Worm (Caenorhabditis elegans): ENCODE measurements around the gene pptr-1.
"Not testable (repeated sequence)": the region's sequence is repeated elsewhere in the genome, so short reads cannot be mapped to it uniquely, and the experiment has no call there.

pptr-1 gene

DNA sequence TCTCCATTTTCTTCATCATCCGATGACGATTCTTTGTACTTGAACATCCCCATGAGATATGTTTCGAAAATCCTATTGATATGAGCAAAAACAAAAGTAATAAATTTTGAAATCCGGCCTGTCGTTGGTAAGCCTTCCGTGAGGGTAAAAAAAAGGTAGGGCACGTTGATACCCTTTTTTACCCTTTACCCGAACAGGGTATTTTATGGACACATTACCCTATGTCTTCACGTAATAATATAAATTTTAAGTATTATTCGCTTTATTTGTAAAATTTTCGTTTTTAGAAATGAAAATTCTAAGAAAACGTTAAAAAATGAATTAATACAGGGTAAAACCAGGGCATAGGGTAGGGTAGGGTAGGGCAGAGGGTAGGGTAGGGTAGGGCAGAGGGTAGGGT lies 26.4 kb downstream of the pptr-1 start, which contains the start of gene F13A7.7:
TSS of gene F13A7.7 (minus strand) at position 101 of the 400 bp plus-strand sequence.
- not testable (repeated sequence) for TF ChIP-seq W03F9.2, dao-5, him-1 (tag; optimal IDR thresholded peaks at IDR 0.05)

DNA sequence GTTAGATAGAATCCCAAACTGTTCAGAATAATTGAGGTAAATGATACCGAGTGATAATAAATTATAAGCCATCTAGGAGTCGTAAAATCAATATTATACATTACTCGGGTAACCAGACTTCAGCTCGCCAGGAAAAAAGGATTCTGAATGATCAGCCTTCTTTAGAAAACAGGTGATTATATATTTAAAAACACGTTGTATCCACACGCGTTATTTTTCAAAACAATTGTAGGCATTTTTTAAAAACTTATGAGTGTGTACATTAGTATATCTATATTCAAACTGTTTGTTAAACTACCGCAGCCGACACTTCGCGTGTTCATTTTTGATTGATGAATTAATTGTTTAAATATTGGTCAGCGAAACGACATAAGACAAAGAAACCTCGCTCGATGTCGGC lies 30.9 kb downstream of the pptr-1 start, which contains the start of gene sri-65:
TSS of gene sri-65 (minus strand) at position 101 of the 400 bp plus-strand sequence.
- TF ChIP-seq him-1 (tag; optimal IDR thresholded peaks at IDR 0.05) = no peak
- no peak for TF ChIP-seq W03F9.2 (tag; optimal IDR thresholded peaks at IDR 0.05)
- no peak for TF ChIP-seq dao-5 (tag; optimal IDR thresholded peaks at IDR 0.05)

DNA sequence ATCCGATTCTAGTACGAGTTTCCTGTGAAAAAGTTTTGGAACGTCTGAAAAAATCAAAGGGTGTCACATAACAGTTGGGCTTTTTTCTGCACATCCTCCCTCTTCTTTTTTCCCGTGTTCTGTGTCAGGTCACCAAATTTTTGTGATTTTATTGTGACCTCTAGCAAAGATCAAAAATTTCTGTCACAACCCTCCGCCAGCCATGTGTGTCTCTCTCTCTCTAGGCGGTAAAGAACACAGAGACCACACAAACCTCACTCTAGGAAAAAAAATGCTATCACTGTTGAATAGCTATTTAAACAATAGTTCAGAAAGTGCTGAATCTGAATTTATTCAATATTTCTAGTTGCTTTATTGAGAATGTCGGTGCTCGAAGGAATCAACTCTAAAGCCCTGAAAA lies 33.3 kb downstream of the pptr-1 start, which contains the start of gene gst-44:
TSS of gene gst-44 (plus strand) at position 237 of the 400 bp plus-strand sequence.
- no peak for TF ChIP-seq W03F9.2 (tag; optimal IDR thresholded peaks at IDR 0.05)
- TF ChIP-seq dao-5 (tag; optimal IDR thresholded peaks at IDR 0.05) = no peak
- TF ChIP-seq him-1 (tag; optimal IDR thresholded peaks at IDR 0.05) = no peak

DNA sequence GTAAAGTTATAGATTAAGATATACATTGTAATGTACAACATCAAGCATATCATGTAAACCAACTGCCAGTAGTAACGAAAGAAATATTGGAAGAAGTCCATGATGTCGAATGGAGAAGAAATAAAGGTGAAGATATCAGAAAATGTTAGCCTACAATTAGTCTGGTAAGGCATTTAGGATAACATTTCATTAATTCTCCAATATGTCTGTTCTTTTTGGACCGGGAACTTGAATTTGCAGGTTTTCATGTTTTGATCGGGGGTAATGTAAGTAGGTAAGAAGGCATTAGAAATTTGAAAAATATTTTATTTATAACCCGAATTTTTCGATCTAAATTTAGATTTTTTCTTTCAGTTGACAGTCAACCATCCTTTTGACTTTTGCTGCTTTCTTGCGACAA lies 36.4 kb downstream of the pptr-1 start, which contains the start of gene srd-63:
TSS of gene srd-63 (minus strand) at position 101 of the 400 bp plus-strand sequence.
- no peak for TF ChIP-seq W03F9.2 (tag; optimal IDR thresholded peaks at IDR 0.05)
- TF ChIP-seq dao-5 (tag; optimal IDR thresholded peaks at IDR 0.05) = no peak
- no peak for TF ChIP-seq him-1 (tag; optimal IDR thresholded peaks at IDR 0.05)

DNA sequence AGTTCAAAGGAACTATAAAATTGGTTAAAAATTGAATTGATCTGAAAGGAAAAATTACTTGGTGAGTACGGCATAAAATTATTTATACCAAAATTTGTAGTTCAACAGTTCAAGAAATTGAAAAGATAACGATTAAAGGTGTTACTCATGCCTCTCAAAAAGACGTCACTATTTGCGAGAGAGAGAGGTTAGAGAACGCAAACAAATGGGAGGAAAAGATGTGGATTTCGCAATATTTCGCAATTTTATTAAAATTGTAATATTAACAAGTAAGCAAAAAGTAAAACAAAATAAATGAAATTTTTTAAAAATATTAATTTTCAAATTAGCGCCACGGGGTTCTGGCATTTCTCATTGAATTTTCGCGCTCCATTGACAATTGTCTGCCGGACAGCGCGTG lies 37.8 kb downstream of the pptr-1 start, which contains the start of gene F13A7.11:
TSS of gene F13A7.11 (minus strand) at position 174 of the 400 bp plus-strand sequence.
- TF ChIP-seq W03F9.2 (tag; optimal IDR thresholded peaks at IDR 0.05) = no peak
- no peak for TF ChIP-seq him-1 (tag; optimal IDR thresholded peaks at IDR 0.05)
- TF ChIP-seq dao-5 (tag; optimal IDR thresholded peaks at IDR 0.05) = no peak

DNA sequence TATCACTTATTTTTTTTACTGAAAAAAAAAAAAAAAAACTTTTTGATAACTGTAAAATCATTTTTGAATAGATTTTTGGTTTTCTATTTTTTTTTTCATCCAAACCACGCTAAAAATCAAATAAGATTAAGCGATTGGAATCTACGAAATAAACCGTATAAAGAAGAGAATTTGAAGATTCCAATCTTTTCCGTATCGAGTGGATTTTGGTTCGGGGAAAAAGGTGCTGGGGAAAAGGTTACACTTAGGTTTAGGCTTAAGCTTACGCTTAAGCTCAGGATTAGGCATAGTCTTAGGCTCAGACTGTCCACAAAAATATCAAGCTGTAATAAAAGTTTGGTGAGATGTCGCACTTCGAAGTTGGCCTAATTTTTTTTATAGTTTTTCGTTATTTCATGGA lies 38.4 kb downstream of the pptr-1 start, which contains the start of gene F13A7.12:
TSS of gene F13A7.12 (plus strand) at position 301 of the 400 bp plus-strand sequence.
- TF ChIP-seq W03F9.2 (tag; optimal IDR thresholded peaks at IDR 0.05) (no peak), dao-5 (tag; optimal IDR thresholded peaks at IDR 0.05) (no peak), him-1 (tag; optimal IDR thresholded peaks at IDR 0.05) (no peak)

DNA sequence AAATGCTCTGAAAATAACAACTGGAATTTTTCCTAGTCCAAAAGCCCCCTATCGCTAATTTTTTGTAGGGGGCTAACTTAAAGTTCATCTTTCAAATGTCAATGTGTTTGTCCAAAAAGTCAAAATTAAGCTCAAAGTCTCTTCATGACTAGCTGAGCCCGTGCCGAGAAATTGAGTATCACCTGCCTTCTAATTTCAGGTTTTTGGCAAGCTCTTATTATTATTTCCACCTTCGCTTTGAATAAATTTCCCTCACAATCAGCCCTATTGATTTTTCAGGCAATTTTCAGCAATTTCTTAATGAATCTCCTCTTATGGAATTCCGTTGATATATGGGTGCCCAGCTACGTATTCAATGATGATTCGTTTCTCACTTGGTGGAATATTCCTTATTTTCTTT lies 42.1 kb downstream of the pptr-1 start, which contains the start of gene sre-36:
TSS of gene sre-36 (plus strand) at position 301 of the 400 bp plus-strand sequence.
- TF ChIP-seq him-1 (tag; optimal IDR thresholded peaks at IDR 0.05) (no peak), dao-5 (tag; optimal IDR thresholded peaks at IDR 0.05) (no peak), W03F9.2 (tag; optimal IDR thresholded peaks at IDR 0.05) (no peak)

DNA sequence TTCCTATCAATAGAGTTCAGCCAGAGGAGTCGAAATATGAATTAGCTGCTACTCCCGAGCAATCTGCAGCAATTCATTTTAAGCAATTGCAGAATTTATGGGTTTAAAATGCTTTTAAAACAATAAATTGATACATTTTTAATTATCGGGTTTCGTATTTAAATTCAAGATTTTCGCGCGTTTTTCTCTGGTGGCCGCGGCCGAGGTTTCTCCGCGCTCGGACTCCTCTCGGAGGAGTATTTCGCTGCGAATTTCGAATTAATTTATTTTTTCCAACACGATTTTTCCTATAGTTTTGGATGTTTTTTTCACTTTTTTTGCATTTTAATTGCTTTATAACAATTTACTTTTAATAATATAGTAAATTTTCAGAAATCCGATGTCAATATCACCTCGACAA lies 44.2 kb downstream of the pptr-1 start, which contains the start of gene F13A7.14:
TSS of gene F13A7.14 (plus strand) at position 373 of the 400 bp plus-strand sequence.
- TF ChIP-seq dao-5 (tag; optimal IDR thresholded peaks at IDR 0.05) (no peak), W03F9.2 (tag; optimal IDR thresholded peaks at IDR 0.05) (peak; percentile 72)

DNA sequence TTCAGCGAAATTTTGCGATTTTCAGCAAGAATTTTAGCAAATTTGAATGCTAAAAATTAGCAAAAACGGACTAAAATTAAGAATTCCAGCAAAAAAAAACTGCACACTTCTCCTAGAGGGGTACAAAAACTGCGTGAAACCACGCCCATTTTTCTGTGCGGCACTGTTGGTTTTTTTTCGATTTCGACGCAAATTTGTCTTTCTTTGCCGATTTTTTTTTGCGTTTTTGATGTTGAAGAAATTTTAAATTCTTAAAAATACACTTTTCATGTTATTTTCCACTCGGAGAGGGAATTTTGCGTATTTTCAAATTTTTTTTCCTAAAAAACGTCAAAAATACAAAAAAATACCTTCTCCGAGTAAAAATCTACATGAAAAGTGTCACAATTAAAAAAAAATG lies 46.7 kb downstream of the pptr-1 start, which contains the start of gene syp-1:
TSS of gene syp-1 (plus strand) at position 301 of the 400 bp plus-strand sequence.
- no peak for TF ChIP-seq dao-5 (tag; optimal IDR thresholded peaks at IDR 0.05)
- no peak for TF ChIP-seq him-1 (tag; optimal IDR thresholded peaks at IDR 0.05)
- no peak for TF ChIP-seq W03F9.2 (tag; optimal IDR thresholded peaks at IDR 0.05)

DNA sequence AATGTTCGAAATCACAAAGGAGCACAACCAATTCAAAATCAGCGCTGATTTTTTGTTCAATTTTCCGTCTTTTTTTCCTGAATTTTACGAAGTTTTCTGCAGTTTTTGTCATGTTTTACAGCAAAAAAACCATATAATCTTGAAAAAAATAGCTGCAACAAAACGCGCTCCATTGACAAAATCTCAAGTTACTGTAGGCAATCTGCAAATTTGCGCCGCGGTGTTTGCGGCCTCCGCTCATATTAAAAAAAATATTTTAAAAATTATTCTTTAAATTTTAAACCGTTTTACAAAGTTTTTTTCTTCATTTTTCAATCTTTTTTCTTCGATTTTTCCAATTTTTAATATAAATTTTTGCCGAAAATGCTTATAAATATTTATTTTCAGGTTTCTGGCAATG lies 48.0 kb downstream of the pptr-1 start:
- TF ChIP-seq dao-5 (tag; optimal IDR thresholded peaks at IDR 0.05) (no peak), W03F9.2 (tag; optimal IDR thresholded peaks at IDR 0.05) (no peak), him-1 (tag; optimal IDR thresholded peaks at IDR 0.05) (no peak)

DNA sequence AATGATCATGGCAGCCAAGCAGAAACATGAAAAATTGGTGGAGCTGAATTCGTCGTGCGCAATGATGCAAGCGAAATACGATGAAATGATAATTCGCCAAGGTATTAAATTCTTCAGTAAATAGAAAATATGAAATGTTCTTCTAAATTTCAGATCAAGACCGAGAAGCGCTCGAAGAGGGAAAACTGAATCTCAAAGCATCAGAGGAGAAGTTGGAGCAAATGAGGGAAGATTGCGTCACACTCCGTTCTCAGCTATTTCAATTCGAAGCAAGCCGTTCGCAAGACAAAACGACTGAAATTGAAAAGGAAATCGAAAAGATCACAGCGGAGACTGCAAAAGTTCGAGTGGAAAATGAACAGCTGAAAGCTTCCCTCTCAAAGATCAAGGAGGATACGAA lies 49.0 kb downstream of the pptr-1 start:
- TF ChIP-seq him-1 (tag; optimal IDR thresholded peaks at IDR 0.05) = no peak
- no peak for TF ChIP-seq W03F9.2 (tag; optimal IDR thresholded peaks at IDR 0.05)

DNA sequence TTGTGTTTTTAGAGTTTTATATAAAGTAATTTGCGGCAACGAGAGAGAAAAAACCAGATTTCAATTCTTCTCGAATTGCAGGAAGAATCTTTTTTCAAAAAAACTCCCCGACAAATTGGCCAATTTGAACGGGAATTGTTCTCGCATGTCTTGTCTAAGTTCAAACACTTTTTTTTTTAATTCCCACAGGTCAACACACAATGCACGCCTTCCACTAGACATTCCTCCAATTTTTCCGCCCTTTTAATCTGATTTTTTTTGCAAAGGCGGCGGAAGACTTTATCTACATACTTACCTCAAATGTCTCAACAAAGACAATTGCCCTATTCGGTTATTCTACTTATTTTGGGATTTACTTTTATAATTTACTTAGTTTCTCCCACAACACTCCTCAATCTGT lies 50.3 kb downstream of the pptr-1 start, which contains the start of gene F26D2.3:
TSS of gene F26D2.3 (plus strand) at position 301 of the 400 bp plus-strand sequence.
- TF ChIP-seq dao-5 (tag; optimal IDR thresholded peaks at IDR 0.05) = no peak
- no peak for TF ChIP-seq him-1 (tag; optimal IDR thresholded peaks at IDR 0.05)
- no peak for TF ChIP-seq W03F9.2 (tag; optimal IDR thresholded peaks at IDR 0.05)

DNA sequence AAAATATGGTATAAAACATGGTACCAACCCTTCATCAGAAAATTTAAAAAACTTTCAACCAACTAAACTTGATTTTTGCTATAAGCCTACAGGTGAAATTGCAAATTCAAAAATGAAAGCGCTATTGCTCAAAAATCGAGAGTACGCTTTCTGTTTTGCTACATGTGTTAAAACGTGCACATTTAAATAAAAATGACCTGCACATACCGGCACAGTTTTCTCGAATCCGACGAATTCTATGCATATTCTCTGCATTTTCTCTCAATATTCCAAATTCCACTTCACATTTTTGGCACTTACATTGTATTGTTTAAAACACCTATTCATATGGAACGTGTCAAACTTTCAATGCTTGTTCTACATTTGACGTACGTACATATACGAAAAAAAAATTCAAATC lies 53.2 kb downstream of the pptr-1 start, which contains the start of gene srh-145:
TSS of gene srh-145 (plus strand) at position 193 of the 400 bp plus-strand sequence.
- TF ChIP-seq dao-5 (tag; optimal IDR thresholded peaks at IDR 0.05) = no peak
- no peak for TF ChIP-seq W03F9.2 (tag; optimal IDR thresholded peaks at IDR 0.05)
- no peak for TF ChIP-seq him-1 (tag; optimal IDR thresholded peaks at IDR 0.05)

DNA sequence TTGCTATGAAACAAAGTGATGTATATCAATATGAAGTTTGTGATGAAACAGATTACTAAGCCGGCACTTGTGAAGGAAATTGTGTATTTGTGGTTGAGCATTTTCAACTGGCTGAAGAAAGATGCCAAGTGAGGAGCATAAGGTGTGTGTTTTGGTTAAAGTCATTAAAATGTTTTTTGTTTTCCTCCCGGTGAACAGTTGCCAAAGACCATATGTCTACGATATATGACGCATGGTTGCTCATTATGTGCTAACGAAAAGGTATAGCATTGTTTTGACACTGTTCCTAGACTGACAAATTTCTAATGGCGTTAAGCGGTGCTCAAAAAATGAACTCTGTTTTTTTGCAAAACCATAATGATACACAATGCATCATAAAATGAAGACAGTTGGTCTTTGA lies 59.7 kb downstream of the pptr-1 start, which contains the start of gene str-55:
TSS of gene str-55 (minus strand) at position 101 of the 400 bp plus-strand sequence.
- no peak for TF ChIP-seq W03F9.2 (tag; optimal IDR thresholded peaks at IDR 0.05)
- TF ChIP-seq dao-5 (tag; optimal IDR thresholded peaks at IDR 0.05) = no peak
- TF ChIP-seq him-1 (tag; optimal IDR thresholded peaks at IDR 0.05) = no peak

Data from whole organism, L4/young adult.